Fruit fly (Drosophila melanogaster) whole organism, wandering third instar larva: ENCODE results near the gene eIF5B.

Source experiments
- Abd-B ChIP-seq: fragments of >200 bp; optimal IDR thresholded peaks from 2 replicates; lab custom pipeline; 2017; ENCODE audit warnings: missing biosample characterization, missing genetic modification characterization
- CG32264 ChIP-seq: fragments of 200-800 bp; sonication (Bioruptor generic); optimal IDR thresholded peaks from 2 replicates; lab custom pipeline; 2016; ENCODE audit warnings: missing biosample characterization, missing genetic modification characterization
- CG9705 ChIP-seq: fragments of 200-800 bp; sonication (Bioruptor generic); optimal IDR thresholded peaks from 2 replicates; lab custom pipeline; 2018; ENCODE audit warnings: missing biosample characterization, mild to moderate bottlenecking, missing genetic modification characterization
- CrebA ChIP-seq: fragments of 200-800 bp; sonication (Bioruptor generic); optimal IDR thresholded peaks from 2 replicates; lab custom pipeline; 2016; ENCODE audit warnings: missing biosample characterization, mild to moderate bottlenecking, missing genetic modification characterization, borderline replicate concordance
- Dif ChIP-seq: fragments of 200-275, 200-300 bp; sonication (Bioruptor generic); optimal IDR thresholded peaks from 2 replicates; lab custom pipeline; 2018; ENCODE audit warnings: missing biosample characterization, missing genetic modification characterization; ENCODE audit not compliant: partially characterized antibody
- GATAd ChIP-seq: sonication (Bioruptor generic); optimal IDR thresholded peaks from 2 replicates; lab custom pipeline; 2016; ENCODE audit warnings: missing biosample characterization, missing genetic modification characterization
- HLH106 ChIP-seq: fragments of 200-800 bp; optimal IDR thresholded peaks from 3 replicates; lab custom pipeline; 2019; ENCODE audit warnings: missing biosample characterization, mild to moderate bottlenecking, missing genetic modification characterization, moderate library complexity
- Hnf4 ChIP-seq: fragments of 200-800 bp; sonication (Bioruptor generic); optimal IDR thresholded peaks from 2 replicates; lab custom pipeline; 2016; ENCODE audit warnings: missing biosample characterization, mild to moderate bottlenecking, missing genetic modification characterization
- Hr78 ChIP-seq: fragments of >200 bp; optimal IDR thresholded peaks from 2 replicates; lab custom pipeline; 2017; ENCODE audit warnings: missing biosample characterization, missing genetic modification characterization
- Hr83 ChIP-seq: fragments of 200-300 bp; sonication (Bioruptor generic); optimal IDR thresholded peaks from 2 replicates; lab custom pipeline; 2016; ENCODE audit warnings: missing biosample characterization, mild to moderate bottlenecking, missing genetic modification characterization, moderate library complexity; ENCODE audit not compliant: poor library complexity, severe bottlenecking
- Mio ChIP-seq: sonication (Bioruptor generic); optimal IDR thresholded peaks from 2 replicates; lab custom pipeline; 2016; ENCODE audit warnings: missing biosample characterization, missing genetic modification characterization
- Myc ChIP-seq: fragments of >200 bp; optimal IDR thresholded peaks from 2 replicates; lab custom pipeline; 2017
- OdsH ChIP-seq: fragments of 200-800 bp; sonication (Bioruptor generic); optimal IDR thresholded peaks from 2 replicates; lab custom pipeline; 2016; ENCODE audit warnings: missing biosample characterization, mild to moderate bottlenecking, missing genetic modification characterization
- Rel ChIP-seq, 2 experiments: fragments of 200-800 bp; sonication (Bioruptor generic) in 1 of 2; optimal IDR thresholded peaks; 2 replicates in 1 of 2; 3 replicates in 1 of 2; lab custom pipeline; 2016 to 2019; ENCODE audit warnings: mild to moderate bottlenecking in 2 of 2, missing biosample characterization in 2 of 2, missing genetic modification characterization in 2 of 2, moderate library complexity in 1 of 2
- Sp1 ChIP-seq: fragments of 200-800 bp; sonication (Bioruptor generic); optimal IDR thresholded peaks from 3 replicates; lab custom pipeline; 2019; ENCODE audit warnings: missing biosample characterization, mild to moderate bottlenecking, missing genetic modification characterization, moderate library complexity
- br ChIP-seq: fragments of 200-800 bp; sonication (Bioruptor generic); optimal IDR thresholded peaks from 2 replicates; lab custom pipeline; 2016; ENCODE audit warnings: missing biosample characterization, missing genetic modification characterization
- brk ChIP-seq: fragments of 200-800 bp; sonication (Bioruptor generic); optimal IDR thresholded peaks from 2 replicates; lab custom pipeline; 2016; ENCODE audit warnings: missing biosample characterization, mild to moderate bottlenecking, missing genetic modification characterization
- dl ChIP-seq, 2 experiments: fragments of 175-275, 200-275 bp in 1 of 2; fragments of 200-275 bp in 1 of 2; sonication (Bioruptor generic); optimal IDR thresholded peaks; lab custom pipeline; 2018; ENCODE audit warnings: mild to moderate bottlenecking in 2 of 2, missing biosample characterization in 2 of 2, missing genetic modification characterization in 2 of 2, moderate library complexity in 2 of 2; ENCODE audit not compliant: partially characterized antibody in 2 of 2, insufficient read depth in 1 of 2
- dmrt93B ChIP-seq: fragments of 200-800 bp; sonication (Bioruptor generic); optimal IDR thresholded peaks from 2 replicates; lab custom pipeline; 2018; ENCODE audit warnings: missing biosample characterization, mild to moderate bottlenecking, missing genetic modification characterization
- dsf ChIP-seq: sonication (Bioruptor generic); optimal IDR thresholded peaks from 2 replicates; lab custom pipeline; 2016; ENCODE audit warnings: missing biosample characterization, missing genetic modification characterization, borderline replicate concordance
- ey ChIP-seq: fragments of 200-800 bp; sonication (Bioruptor generic); optimal IDR thresholded peaks from 2 replicates; lab custom pipeline; 2016; ENCODE audit warnings: missing biosample characterization, missing genetic modification characterization
- foxo ChIP-seq, 2 experiments: fragments of 200-800 bp; sonication (Bioruptor generic); optimal IDR thresholded peaks; 2 replicates in 1 of 2; 3 replicates in 1 of 2; lab custom pipeline; 2016 to 2017; ENCODE audit warnings: missing biosample characterization in 2 of 2, missing genetic modification characterization in 2 of 2
- fru ChIP-seq: fragments of 200-800 bp; sonication (Bioruptor generic); optimal IDR thresholded peaks from 3 replicates; lab custom pipeline; 2016; ENCODE audit warnings: missing biosample characterization, mild to moderate bottlenecking, missing genetic modification characterization
- h ChIP-seq: fragments of 200-800 bp; sonication (Bioruptor generic); optimal IDR thresholded peaks from 3 replicates; lab custom pipeline; 2016; ENCODE audit warnings: missing biosample characterization, mild to moderate bottlenecking, missing genetic modification characterization
- pan ChIP-seq: fragments of >200 bp; optimal IDR thresholded peaks from 2 replicates; lab custom pipeline; 2017
- rgr ChIP-seq: fragments of 200-800 bp; sonication (Bioruptor generic); optimal IDR thresholded peaks from 3 replicates; lab custom pipeline; 2016; ENCODE audit warnings: missing biosample characterization, mild to moderate bottlenecking, missing genetic modification characterization
- sage ChIP-seq: fragments of 200-800 bp; sonication (Bioruptor generic); optimal IDR thresholded peaks from 2 replicates; lab custom pipeline; 2016; ENCODE audit warnings: missing biosample characterization, mild to moderate bottlenecking, missing genetic modification characterization
- sv ChIP-seq: fragments of 200-800 bp; sonication (Bioruptor generic); optimal IDR thresholded peaks from 3 replicates; lab custom pipeline; 2016; ENCODE audit warnings: missing biosample characterization, missing genetic modification characterization
- tai ChIP-seq: sonication (Bioruptor generic); optimal IDR thresholded peaks from 2 replicates; lab custom pipeline; 2016; ENCODE audit warnings: missing biosample characterization, missing genetic modification characterization
- usp ChIP-seq: fragments of >200 bp; optimal IDR thresholded peaks from 2 replicates; lab custom pipeline; 2017; ENCODE audit warnings: missing biosample characterization, missing genetic modification characterization
- woc ChIP-seq: sonication (Bioruptor generic); optimal IDR thresholded peaks from 2 replicates; lab custom pipeline; 2016; ENCODE audit warnings: missing biosample characterization, mild to moderate bottlenecking, missing genetic modification characterization

Gene eIF5B

dm6 chr3L:3496593-3496992 lies 35.8 kb upstream of the eIF5B start:
- TF ChIP-seq CG9705 (no peak), Mio (GFP tag; lab: Kevin White, UChicago) (no peak), ey (GFP tag; lab: Kevin White, UChicago) (no peak), Myc (no peak), OdsH (no peak)
- TF ChIP-seq, all 38 proteins: peak for 0

dm6 chr3L:3492116-3492747 lies 31.5 kb upstream of the eIF5B start:
- TF ChIP-seq br (GFP tag; lab: Kevin White, UChicago) (no peak), Rel (GFP tag; optimal IDR thresholded peaks at IDR 0.05; lab: Kevin White, UChicago) (no peak), Rel (tag; optimal IDR thresholded peaks at IDR 0.05; lab: Kevin White, UChicago) (no peak), dl (GFP tag; optimal IDR thresholded peaks at IDR 0.05; lab: Kevin White, UChicago; ENCODE audit: insufficient read depth in 1 of 2, partially characterized antibody in 2 of 2) (no peak), dsf (no peak), dmrt93B (GFP tag; lab: Kevin White, UChicago) (no peak), usp (GFP tag; lab: Kevin White, UChicago) (no peak), sage (GFP tag; lab: Kevin White, UChicago) (no peak), Hr83 (no peak), OdsH (no peak), ey (GFP tag; lab: Kevin White, UChicago) (no peak), Mio (GFP tag; lab: Kevin White, UChicago) (no peak), tai (GFP tag; lab: Kevin White, UChicago) (no peak), GATAd (GFP tag; lab: Kevin White, UChicago) (no peak), Hnf4 (GFP tag; lab: Kevin White, UChicago) (no peak), pan (lab: Kevin White, UChicago) (no peak), brk (GFP tag; lab: Kevin White, UChicago) (no peak), fru (GFP tag; lab: Kevin White, UChicago) (no peak), Hr78 (no peak), foxo (GFP tag; optimal IDR thresholded peaks at IDR 0.05; lab: Kevin White, UChicago) (no peak), h (GFP tag; lab: Kevin White, UChicago) (no peak)

- TF ChIP-seq Hr78 (no peak), CrebA (GFP tag; lab: Kevin White, UChicago) (no peak), sv (GFP tag; lab: Kevin White, UChicago) (no peak), CG9705 (no peak), dmrt93B (GFP tag; lab: Kevin White, UChicago) (no peak), fru (GFP tag; lab: Kevin White, UChicago) (no peak), brk (GFP tag; lab: Kevin White, UChicago) (no peak), br (GFP tag; lab: Kevin White, UChicago) (no peak), Abd-B (GFP tag; lab: Kevin White, UChicago) (no peak), Dif (GFP tag; lab: Kevin White, UChicago) (no peak), pan (lab: Kevin White, UChicago) (peak; percentile 20), Rel (GFP tag; optimal IDR thresholded peaks at IDR 0.05; lab: Kevin White, UChicago) (no peak), Rel (tag; optimal IDR thresholded peaks at IDR 0.05; lab: Kevin White, UChicago) (peak; percentile 1), HLH106 (peak; percentile 46), woc (GFP tag; lab: Kevin White, UChicago) (no peak), Sp1 (GFP tag; lab: Kevin White, UChicago) (peak; percentile 40), usp (GFP tag; lab: Kevin White, UChicago) (no peak), foxo (GFP tag; optimal IDR thresholded peaks at IDR 0.05; lab: Kevin White, UChicago) (peak in 1 of 2 experiments; percentile 52)
Observed at dm6 chr3L:3485088-3485710, 24.4 kb upstream of the eIF5B start.

- no peak for TF ChIP-seq Myc
- no peak for TF ChIP-seq rgr (GFP tag; lab: Kevin White, UChicago)
- TF ChIP-seq brk (GFP tag; lab: Kevin White, UChicago) = no peak
- no peak for TF ChIP-seq CG32264 (GFP tag; lab: Kevin White, UChicago)
- no peak for TF ChIP-seq dsf
- TF ChIP-seq, all 38 proteins: peak for 0
Observed at dm6 chr3L:3484553-3484952, 23.8 kb upstream of the eIF5B start, which contains the start of gene CG43074. CG43074 (minus strand) TSS chr3L:3484653.
